Worm (Caenorhabditis elegans) whole organism, L1 larva: ENCODE measurements around the gene bcl-7.

Experiments used
- C16A3.4 ChIP-seq: fragments of 150-350 bp; optimal IDR thresholded peaks from 2 replicates; lab custom pipeline; 2014; ENCODE audit warnings: missing biosample characterization, missing genetic modification characterization
- aha-1 ChIP-seq: fragments of 150-350 bp; optimal IDR thresholded peaks from 2 replicates; lab custom pipeline; 2014; ENCODE audit warnings: missing biosample characterization, missing genetic modification characterization
- alr-1 ChIP-seq: fragments of 200-800 bp; sonication (Bioruptor generic); optimal IDR thresholded peaks from 2 replicates; lab custom pipeline; 2018; ENCODE audit warnings: borderline replicate concordance, mild to moderate bottlenecking, missing genetic modification characterization, missing compliant biosample characterization
- ama-1 ChIP-seq: fragments of 150-350 bp; optimal IDR thresholded peaks from 2 replicates; lab custom pipeline; 2014
- blmp-1 ChIP-seq: fragments of 150-350 bp; optimal IDR thresholded peaks from 2 replicates; lab custom pipeline; 2014; ENCODE audit warnings: missing biosample characterization, missing genetic modification characterization
- ceh-82 ChIP-seq, 3 experiments: fragments of 150-350 bp in 1 of 3; sonication (generic microtip) in 2 of 3; optimal IDR thresholded peaks; 2 replicates each; lab custom pipeline; 2014 to 2017; ENCODE audit warnings: missing biosample characterization in 3 of 3, missing genetic modification characterization in 3 of 3
- ceh-88 ChIP-seq: fragments of 200-800 bp; sonication (Bioruptor generic); IDR thresholded peaks from 2 replicates; pipeline ENCODE4 v1.3.6; 2022; ENCODE audit warnings: missing genetic modification characterization, missing compliant biosample characterization
- dpl-1 ChIP-seq, 3 experiments: fragments of 150-350 bp in 2 of 3; sonication (generic microtip) in 1 of 3; optimal IDR thresholded peaks; 2 replicates each; lab custom pipeline; 2014 to 2017; ENCODE audit warnings: missing biosample characterization in 3 of 3, missing genetic modification characterization in 3 of 3, missing genetic modification reagents in 3 of 3
- efl-1 ChIP-seq, 4 experiments: fragments of 150-350 bp; optimal IDR thresholded peaks in 3 of 4; peaks in 1 of 4; 1 replicate in 1 of 4; 2 replicates in 3 of 4; lab custom pipeline; 2014; ENCODE audit warnings: missing biosample characterization in 2 of 4, missing genetic modification characterization in 2 of 4, missing genetic modification reagents in 2 of 4
- efl-3 ChIP-seq: fragments of 200-800 bp; sonication (Bioruptor generic); optimal IDR thresholded peaks from 2 replicates; lab custom pipeline; 2018; ENCODE audit warnings: mild to moderate bottlenecking, missing genetic modification characterization, missing compliant biosample characterization
- egl-13 ChIP-seq: sonication (generic microtip); optimal IDR thresholded peaks from 2 replicates; lab custom pipeline; 2016; ENCODE audit warnings: missing genotype, missing genetic modification reagents, missing genetic modification characterization, missing compliant biosample characterization
- elt-2 ChIP-seq: sonication (generic microtip); optimal IDR thresholded peaks from 2 replicates; lab custom pipeline; 2016; ENCODE audit warnings: missing genetic modification characterization, mild to moderate bottlenecking, inconsistent platforms, missing compliant biosample characterization, missing genetic modification reagents
- elt-3 ChIP-seq, 6 experiments: fragments of 150-350 bp in 1 of 6; sonication (generic microtip); optimal IDR thresholded peaks; 2 replicates each; lab custom pipeline; 2017 to 2018; ENCODE audit warnings: missing biosample characterization in 6 of 6, missing genetic modification characterization in 6 of 6, inconsistent platforms in 1 of 6
- grh-1 ChIP-seq: fragments of 200-800 bp; sonication (Bioruptor generic); IDR thresholded peaks from 2 replicates; pipeline ENCODE4 v1.3.6; 2022; ENCODE audit warnings: missing genetic modification reagents, missing genetic modification characterization, missing compliant biosample characterization
- hpl-2 ChIP-seq: fragments of 150-350 bp; optimal IDR thresholded peaks from 2 replicates; lab custom pipeline; 2014; ENCODE audit warnings: missing biosample characterization, missing genetic modification reagents, missing genetic modification characterization
- lin-13 ChIP-seq: fragments of 150-350 bp; optimal IDR thresholded peaks from 2 replicates; lab custom pipeline; 2014; ENCODE audit warnings: missing biosample characterization, missing genetic modification reagents, missing genetic modification characterization
- lin-14 ChIP-seq: fragments of 200-800 bp; sonication (Bioruptor generic); optimal IDR thresholded peaks from 2 replicates; lab custom pipeline; 2018; ENCODE audit warnings: mild to moderate bottlenecking, missing genetic modification characterization, moderate library complexity, missing compliant biosample characterization
- lin-15B ChIP-seq: fragments of 150-350 bp; sonication (generic microtip); optimal IDR thresholded peaks from 3 replicates; lab custom pipeline; 2014; ENCODE audit warnings: missing biosample characterization, missing genetic modification characterization
- lin-35 ChIP-seq, 2 experiments: fragments of 150-350 bp; optimal IDR thresholded peaks; 2 replicates each; lab custom pipeline; 2014; ENCODE audit warnings: missing biosample characterization in 2 of 2, missing genetic modification characterization in 2 of 2, missing genetic modification reagents in 2 of 2
- lir-3 ChIP-seq: sonication (generic microtip); optimal IDR thresholded peaks from 2 replicates; lab custom pipeline; 2016; ENCODE audit warnings: mild to moderate bottlenecking, missing genetic modification characterization, moderate library complexity, missing compliant biosample characterization; ENCODE audit not compliant: poor library complexity
- lsy-2 ChIP-seq, 2 experiments: fragments of 150-350 bp; optimal IDR thresholded peaks; 2 replicates each; lab custom pipeline; 2014; ENCODE audit warnings: missing biosample characterization in 2 of 2, missing genetic modification characterization in 2 of 2
- mep-1 ChIP-seq: fragments of 150-350 bp; optimal IDR thresholded peaks from 2 replicates; lab custom pipeline; 2014; ENCODE audit warnings: missing biosample characterization, missing genetic modification characterization
- nhr-19 ChIP-seq: fragments of 200-800 bp; sonication (Bioruptor generic); conservative IDR thresholded peaks from 2 replicates; pipeline ENCODE4 v1.3.6; 2022; ENCODE audit warnings: missing genetic modification characterization, missing compliant biosample characterization
- nhr-20 ChIP-seq: sonication (generic microtip); optimal IDR thresholded peaks from 2 replicates; lab custom pipeline; 2016; ENCODE audit warnings: mild to moderate bottlenecking, missing genetic modification characterization, missing compliant biosample characterization
- nhr-237 ChIP-seq: fragments of 150-350 bp; optimal IDR thresholded peaks from 2 replicates; lab custom pipeline; 2014; ENCODE audit warnings: missing biosample characterization, missing genetic modification characterization
- nhr-28 ChIP-seq: fragments of 150-350 bp; optimal IDR thresholded peaks from 2 replicates; lab custom pipeline; 2014; ENCODE audit warnings: missing biosample characterization, missing genetic modification characterization
- nhr-47 ChIP-seq: sonication (generic microtip); optimal IDR thresholded peaks from 2 replicates; lab custom pipeline; 2016; ENCODE audit warnings: mild to moderate bottlenecking, missing genetic modification characterization, moderate library complexity, missing compliant biosample characterization
- nhr-71 ChIP-seq: sonication (generic microtip); optimal IDR thresholded peaks from 2 replicates; lab custom pipeline; 2016; ENCODE audit warnings: mild to moderate bottlenecking, missing genetic modification characterization, moderate library complexity, missing compliant biosample characterization
- nhr-77 ChIP-seq: fragments of 150-350 bp; optimal IDR thresholded peaks from 2 replicates; lab custom pipeline; 2014; ENCODE audit warnings: missing biosample characterization, missing genetic modification characterization
- nhr-85 ChIP-seq: sonication (generic microtip); peaks from one replicate; lab custom pipeline; 2016; ENCODE audit warnings: missing genetic modification characterization, inconsistent platforms, missing compliant biosample characterization
- nhr-90 ChIP-seq: sonication (generic microtip); optimal IDR thresholded peaks from 2 replicates; lab custom pipeline; 2016; ENCODE audit warnings: mild to moderate bottlenecking, missing genetic modification characterization, missing compliant biosample characterization; ENCODE audit not compliant: poor library complexity
- pax-3 ChIP-seq: fragments of 200-800 bp; sonication (Bioruptor generic); optimal IDR thresholded peaks from 2 replicates; lab custom pipeline; 2018; ENCODE audit warnings: mild to moderate bottlenecking, missing genetic modification characterization, moderate library complexity, missing compliant biosample characterization
- pqm-1 ChIP-seq: sonication (generic microtip); optimal IDR thresholded peaks from 3 replicates; lab custom pipeline; 2017; ENCODE audit warnings: missing biosample characterization, missing genetic modification characterization
- skn-1 ChIP-seq: fragments of 150-350 bp; optimal IDR thresholded peaks from 2 replicates; lab custom pipeline; 2014; ENCODE audit warnings: missing biosample characterization, missing genetic modification characterization
- snu-23 ChIP-seq: sonication (generic microtip); optimal IDR thresholded peaks from 2 replicates; lab custom pipeline; 2016; ENCODE audit warnings: missing genetic modification characterization, missing compliant biosample characterization
- sptf-1 ChIP-seq: fragments of 150-350 bp; optimal IDR thresholded peaks from 2 replicates; lab custom pipeline; 2014; ENCODE audit warnings: missing biosample characterization, missing genetic modification characterization
- sup-37 ChIP-seq: fragments of 200-800 bp; sonication (Bioruptor generic); optimal IDR thresholded peaks from 2 replicates; lab custom pipeline; 2018; ENCODE audit warnings: mild to moderate bottlenecking, missing genetic modification characterization, missing compliant biosample characterization
- tbx-2 ChIP-seq: sonication (generic microtip); optimal IDR thresholded peaks from 2 replicates; lab custom pipeline; 2016; ENCODE audit warnings: missing genetic modification characterization, missing compliant biosample characterization
- tlp-1 ChIP-seq: fragments of 150-350 bp; optimal IDR thresholded peaks from 2 replicates; lab custom pipeline; 2014; ENCODE audit warnings: missing biosample characterization, missing genetic modification characterization
- unc-98 ChIP-seq: fragments of 200-800 bp; sonication (Bioruptor generic); IDR thresholded peaks from 2 replicates; pipeline ENCODE4 v1.3.6; 2022; ENCODE audit warnings: missing genetic modification characterization, missing compliant biosample characterization
- ztf-4 ChIP-seq: fragments of 150-350 bp; optimal IDR thresholded peaks from 2 replicates; lab custom pipeline; 2014; ENCODE audit warnings: missing biosample characterization, missing genetic modification characterization

bcl-7 gene

ce11 chrIII:5914717-5915116, 11.2 kb upstream of the bcl-7 start:
- TF ChIP-seq nhr-90 (tag; lab: Kevin White, UChicago) (no peak), elt-2 (tag; lab: Kevin White, UChicago) (peak; percentile 14)

- TF ChIP-seq snu-23 (GFP tag; lab: Kevin White, UChicago) (no peak), egl-13 (tag; lab: Kevin White, UChicago) (no peak), elt-2 (tag; lab: Kevin White, UChicago) (peak; percentile 34), nhr-28 (tag; lab: Kevin White, UChicago) (no peak), lin-35 (GFP tag; optimal IDR thresholded peaks at IDR 0.05; lab: Kevin White, UChicago) (peak in 1 of 2 experiments; percentile 31), efl-1 (optimal IDR thresholded peaks at IDR 0.05; lab: Kevin White, UChicago) (no peak), efl-1 (GFP tag; optimal IDR thresholded peaks at IDR 0.05 in 1 of 2; lab: Kevin White, UChicago) (peak in 1 of 2 experiments; percentile 55)
These were observed 10.0 kb upstream of the bcl-7 start for ce11 chrIII:5915926-5916325.

- peak in 1 of 2 experiments; percentile 21 for TF ChIP-seq efl-1 (optimal IDR thresholded peaks at IDR 0.05; lab: Kevin White, UChicago)
- peak in 1 of 2 experiments; percentile 70 for TF ChIP-seq efl-1 (GFP tag; optimal IDR thresholded peaks at IDR 0.05 in 1 of 2; lab: Kevin White, UChicago)
- TF ChIP-seq nhr-77 (tag; lab: Kevin White, UChicago), result no peak
- TF ChIP-seq pax-3 (tag; lab: Kevin White, UChicago), result peak; percentile 9
- no peak for TF ChIP-seq lin-13 (GFP tag; lab: Kevin White, UChicago)
- TF ChIP-seq elt-2 (tag; lab: Kevin White, UChicago), result peak; percentile 67
- peak; percentile 11 for TF ChIP-seq ztf-4 (tag; lab: Kevin White, UChicago)
- TF ChIP-seq nhr-20 (tag; lab: Kevin White, UChicago), result peak; percentile 27
- peak; percentile 12 for TF ChIP-seq nhr-47 (tag; lab: Kevin White, UChicago)
- TF ChIP-seq nhr-237 (tag; lab: Kevin White, UChicago), result no peak
- peak; percentile 22 for TF ChIP-seq C16A3.4
- TF ChIP-seq nhr-90 (tag; lab: Kevin White, UChicago), result peak; percentile 75
- peak; percentile 59 for TF ChIP-seq nhr-71 (tag; lab: Kevin White, UChicago)
- no peak for TF ChIP-seq ceh-82 (tag; optimal IDR thresholded peaks at IDR 0.05; lab: Kevin White, UChicago)
- TF ChIP-seq lsy-2 (tag; optimal IDR thresholded peaks at IDR 0.05; lab: Kevin White, UChicago), result peak in 1 of 2 experiments; percentile 34
- peak; percentile 16 for TF ChIP-seq lin-14
- TF ChIP-seq nhr-85 (tag; lab: Kevin White, UChicago), result peak; percentile 40
- no peak for TF ChIP-seq lin-15B (tag; lab: Kevin White, UChicago)
- TF ChIP-seq ceh-88 (GFP tag; lab: Robert Waterston, UW), result no peak
- no peak for TF ChIP-seq unc-98 (GFP tag; lab: Robert Waterston, UW)
- TF ChIP-seq snu-23 (GFP tag; lab: Kevin White, UChicago), result peak; percentile 21
- TF ChIP-seq lin-35 (GFP tag; optimal IDR thresholded peaks at IDR 0.05; lab: Kevin White, UChicago), result peak in 1 of 2 experiments; percentile 57
- TF ChIP-seq ama-1 (lab: Kevin White, UChicago), result peak; percentile 43
- TF ChIP-seq pqm-1 (tag; lab: Kevin White, UChicago), result peak; percentile 34
These were observed 8.4 kb upstream of the bcl-7 start for ce11 chrIII:5917365-5917958.

ce11 chrIII:5919799-5920387, 6.0 kb upstream of the bcl-7 start, which contains the start of the genes tdo-2 and C28H8.2:
TSS of gene tdo-2 (minus strand) at chrIII:5919955.
TSS of gene C28H8.2 (plus strand) at chrIII:5920322.
- no peak for TF ChIP-seq alr-1 (tag; lab: Kevin White, UChicago)
- peak; percentile 4 for TF ChIP-seq C16A3.4
- peak; percentile 71 for TF ChIP-seq grh-1 (GFP tag; lab: Robert Waterston, UW)
- TF ChIP-seq elt-3 (tag; optimal IDR thresholded peaks at IDR 0.05; lab: Kevin White, UChicago), result peak in 5 of 6 experiments; percentile 83 to 96 (median 93)
- no peak for TF ChIP-seq efl-3 (GFP tag; lab: Kevin White, UChicago)
- no peak for TF ChIP-seq nhr-77 (tag; lab: Kevin White, UChicago)
- peak; percentile 96 for TF ChIP-seq nhr-85 (tag; lab: Kevin White, UChicago)
- TF ChIP-seq blmp-1 (tag; lab: Kevin White, UChicago), result peak; percentile 94
- TF ChIP-seq nhr-71 (tag; lab: Kevin White, UChicago), result peak; percentile 89
- TF ChIP-seq efl-1 (optimal IDR thresholded peaks at IDR 0.05; lab: Kevin White, UChicago), result peak in 1 of 2 experiments; percentile 17
- TF ChIP-seq efl-1 (GFP tag; optimal IDR thresholded peaks at IDR 0.05 in 1 of 2; lab: Kevin White, UChicago), result peak in 1 of 2 experiments; percentile 93
- TF ChIP-seq aha-1 (tag; lab: Kevin White, UChicago), result no peak
- peak; percentile 22 for TF ChIP-seq lir-3
- TF ChIP-seq tbx-2 (tag; lab: Kevin White, UChicago), result peak; percentile 74
- TF ChIP-seq mep-1 (tag; lab: Kevin White, UChicago), result peak; percentile 48
- peak; percentile 4 for TF ChIP-seq skn-1 (tag; lab: Kevin White, UChicago)
- TF ChIP-seq lin-14, result peak; percentile 86
- no peak for TF ChIP-seq pqm-1 (tag; lab: Kevin White, UChicago)
- no peak for TF ChIP-seq sptf-1 (tag; lab: Kevin White, UChicago)
- TF ChIP-seq ceh-82 (tag; optimal IDR thresholded peaks at IDR 0.05; lab: Kevin White, UChicago), result no peak
- TF ChIP-seq dpl-1 (GFP tag; optimal IDR thresholded peaks at IDR 0.05; lab: Kevin White, UChicago), result peak; percentile 8 to 42 (median 27)
- TF ChIP-seq tlp-1, result no peak
- peak; percentile 78 for TF ChIP-seq nhr-19 (GFP tag; lab: Robert Waterston, UW)
- no peak for TF ChIP-seq hpl-2 (GFP tag; lab: Kevin White, UChicago)
- TF ChIP-seq sup-37 (GFP tag; lab: Kevin White, UChicago), result no peak
